Worm (Caenorhabditis elegans) whole organism, early embryonic: ENCODE measurements around the gene sra-26.

ENCODE experiments used
- B0310.2 ChIP-seq: sonication (generic microtip); optimal IDR thresholded peaks from 2 replicates; lab custom pipeline; 2016; ENCODE audit warnings: mild to moderate bottlenecking, missing genetic modification characterization, missing compliant biosample characterization
- F13C5.2 ChIP-seq: sonication (generic microtip); optimal IDR thresholded peaks from 2 replicates; lab custom pipeline; 2017; ENCODE audit warnings: mild to moderate bottlenecking, missing genetic modification characterization, inconsistent platforms, missing compliant biosample characterization
- aly-1 ChIP-seq: sonication (generic microtip); optimal IDR thresholded peaks from 2 replicates; lab custom pipeline; 2016; ENCODE audit warnings: missing genetic modification characterization, missing compliant biosample characterization
- ama-1 ChIP-seq: fragments of 150-350 bp; optimal IDR thresholded peaks from 2 replicates; lab custom pipeline; 2014
- ceh-13 ChIP-seq: fragments of 200-800 bp; sonication (Bioruptor generic); optimal IDR thresholded peaks from 2 replicates; lab custom pipeline; 2018; ENCODE audit warnings: mild to moderate bottlenecking, missing genetic modification characterization, missing compliant biosample characterization
- ceh-36 ChIP-seq: sonication (generic microtip); optimal IDR thresholded peaks from 2 replicates; lab custom pipeline; 2016; ENCODE audit warnings: missing genetic modification characterization, inconsistent platforms, missing compliant biosample characterization
- ets-7 ChIP-seq: sonication (generic microtip); optimal IDR thresholded peaks from 2 replicates; lab custom pipeline; 2016; ENCODE audit warnings: missing genotype, missing genetic modification characterization, missing compliant biosample characterization
- flt-1 ChIP-seq: fragments of 200-800 bp; sonication (Bioruptor generic); IDR thresholded peaks from 2 replicates; pipeline ENCODE4 v1.3.6; 2022; ENCODE audit warnings: missing genetic modification characterization, missing compliant biosample characterization
- hmbx-1 ChIP-seq: sonication (generic microtip); optimal IDR thresholded peaks from 2 replicates; lab custom pipeline; 2016; ENCODE audit warnings: mild to moderate bottlenecking, missing genetic modification characterization, missing compliant biosample characterization
- hmg-4 ChIP-seq: fragments of 200-800 bp; sonication (Bioruptor generic); optimal IDR thresholded peaks from 2 replicates; lab custom pipeline; 2018; ENCODE audit warnings: mild to moderate bottlenecking, missing genetic modification characterization, missing compliant biosample characterization
- hnd-1 ChIP-seq: sonication (generic microtip); optimal IDR thresholded peaks from 2 replicates; lab custom pipeline; 2016; ENCODE audit warnings: missing genetic modification characterization, missing compliant biosample characterization
- pes-1 ChIP-seq: fragments of 200-800 bp; sonication (Bioruptor generic); IDR thresholded peaks from 2 replicates; pipeline ENCODE4 v1.3.6; 2022; ENCODE audit warnings: missing genetic modification reagents, missing genetic modification characterization, missing compliant biosample characterization
- scrt-1 ChIP-seq: fragments of 200-800 bp; sonication (Bioruptor generic); IDR thresholded peaks from 2 replicates; pipeline ENCODE4 v1.3.6; 2022; ENCODE audit warnings: missing genetic modification characterization, missing compliant biosample characterization
- sea-1 ChIP-seq: fragments of 200-800 bp; sonication (Bioruptor generic); conservative IDR thresholded peaks from 2 replicates; pipeline ENCODE4 v1.3.6; 2022; ENCODE audit warnings: missing genetic modification characterization, missing compliant biosample characterization
- tbx-11 ChIP-seq: fragments of 200-800 bp; sonication (Bioruptor generic); IDR thresholded peaks from 2 replicates; pipeline ENCODE4 v1.3.6; 2022; ENCODE audit warnings: missing genetic modification characterization, missing compliant biosample characterization
- tbx-37 ChIP-seq: fragments of 200-800 bp; sonication (Bioruptor generic); conservative IDR thresholded peaks from 2 replicates; pipeline ENCODE4 v1.3.6; 2022; ENCODE audit warnings: missing genetic modification reagents, missing genetic modification characterization, missing compliant biosample characterization
- tra-4 ChIP-seq: sonication (generic microtip); optimal IDR thresholded peaks from 2 replicates; lab custom pipeline; 2017; ENCODE audit warnings: missing genetic modification characterization, missing compliant biosample characterization

Gene sra-26

ce11 chrII:6661211-6661610 lies 9.6 kb upstream of the sra-26 start, which contains the start of gene T19D12.2:
Gene T19D12.2, plus strand, starts transcription at chrII:6661335.
- TF ChIP-seq hnd-1 (tag; lab: Kevin White, UChicago) (no peak), aly-1 (tag; lab: Kevin White, UChicago) (no peak), tbx-37 (GFP tag; lab: Robert Waterston, UW) (no peak), tra-4 (tag; lab: Kevin White, UChicago) (no peak), hmbx-1 (tag; lab: Kevin White, UChicago) (no peak), pes-1 (no peak), hmg-4 (GFP tag; lab: Kevin White, UChicago) (no peak), B0310.2 (tag; lab: Kevin White, UChicago) (no peak), ceh-13 (GFP tag; lab: Kevin White, UChicago) (no peak), ets-7 (tag; lab: Kevin White, UChicago) (no peak)

ce11 chrII:6658766-6659165 lies 7.1 kb upstream of the sra-26 start, which contains the start of gene T19D12.10:
Gene T19D12.10, minus strand, starts transcription at chrII:6658866.
- TF ChIP-seq pes-1 (no peak), tbx-11 (GFP tag; lab: Robert Waterston, UW) (no peak), tbx-37 (GFP tag; lab: Robert Waterston, UW) (no peak), sea-1 (GFP tag; lab: Robert Waterston, UW) (no peak), F13C5.2 (no peak), ets-7 (tag; lab: Kevin White, UChicago) (no peak), scrt-1 (no peak), flt-1 (no peak), aly-1 (tag; lab: Kevin White, UChicago) (no peak), hmbx-1 (tag; lab: Kevin White, UChicago) (no peak), ceh-13 (GFP tag; lab: Kevin White, UChicago) (no peak), B0310.2 (tag; lab: Kevin White, UChicago) (no peak), ama-1 (no peak), hnd-1 (tag; lab: Kevin White, UChicago) (no peak), tra-4 (tag; lab: Kevin White, UChicago) (no peak), hmg-4 (GFP tag; lab: Kevin White, UChicago) (no peak), ceh-36 (tag; lab: Kevin White, UChicago) (no peak)

DNA sequence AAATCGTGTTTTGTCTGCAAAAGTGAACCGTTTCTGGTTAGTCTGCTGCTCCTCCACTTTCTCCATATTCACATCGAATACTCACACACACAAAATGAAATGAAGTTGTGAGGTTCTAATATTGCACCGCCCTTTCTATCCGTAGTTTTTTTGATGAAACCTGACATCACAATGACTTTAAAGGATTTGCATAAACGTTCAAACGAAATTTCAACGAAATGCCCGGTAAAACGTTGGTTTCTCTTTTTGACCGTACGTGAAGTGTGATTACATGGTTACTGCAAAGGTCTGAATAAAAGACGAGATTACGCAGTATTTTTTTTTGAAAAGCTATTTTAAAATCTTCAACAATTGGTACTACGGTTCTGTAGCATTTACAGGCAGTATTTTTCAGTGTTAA lies 2.7 kb upstream of the sra-26 start, which contains the start of gene T19D12.9:
Gene T19D12.9, minus strand, starts transcription at position 101 of the 400 bp plus-strand sequence.
- no peak for TF ChIP-seq hmbx-1 (tag; lab: Kevin White, UChicago)
- no peak for TF ChIP-seq scrt-1
- TF ChIP-seq F13C5.2 = no peak
- no peak for TF ChIP-seq tbx-37 (GFP tag; lab: Robert Waterston, UW)

DNA sequence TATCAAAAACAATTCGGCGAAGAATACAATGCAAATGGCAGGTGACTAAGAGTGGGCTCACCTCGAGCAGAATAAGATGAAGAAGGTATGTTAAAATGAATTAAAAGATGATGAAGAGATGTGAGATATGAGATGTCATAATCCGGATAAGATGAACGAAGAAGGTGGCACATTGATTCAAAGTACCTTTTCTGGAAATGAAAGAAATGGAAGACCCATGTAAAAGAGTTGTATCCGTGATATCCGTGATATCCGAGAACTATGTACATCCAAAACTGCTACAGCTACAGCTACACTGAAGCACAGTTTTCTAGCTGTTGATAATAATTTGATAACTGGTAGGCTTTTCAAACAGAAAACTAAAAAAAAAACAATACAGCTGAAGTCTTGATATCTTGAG lies 2.6 kb downstream of the sra-26 start, which contains the start of gene oig-8:
Gene oig-8, minus strand, starts transcription at position 101 of the 400 bp plus-strand sequence.
- no peak for TF ChIP-seq ama-1
- no peak for TF ChIP-seq ceh-13 (GFP tag; lab: Kevin White, UChicago)
- TF ChIP-seq ets-7 (tag; lab: Kevin White, UChicago) = no peak
- TF ChIP-seq hnd-1 (tag; lab: Kevin White, UChicago) = no peak
- TF ChIP-seq pes-1 = no peak
- no peak for TF ChIP-seq hmbx-1 (tag; lab: Kevin White, UChicago)
- TF ChIP-seq sea-1 (GFP tag; lab: Robert Waterston, UW) = no peak
- TF ChIP-seq scrt-1 = no peak
- TF ChIP-seq aly-1 (tag; lab: Kevin White, UChicago) = no peak
- TF ChIP-seq tra-4 (tag; lab: Kevin White, UChicago) = no peak
- no peak for TF ChIP-seq B0310.2 (tag; lab: Kevin White, UChicago)
- TF ChIP-seq F13C5.2 = no peak
- TF ChIP-seq flt-1 = no peak
- no peak for TF ChIP-seq tbx-37 (GFP tag; lab: Robert Waterston, UW)
- no peak for TF ChIP-seq tbx-11 (GFP tag; lab: Robert Waterston, UW)

ce11 chrII:6646903-6647302 lies 4.7 kb downstream of the sra-26 start:
- no peak for TF ChIP-seq ets-7 (tag; lab: Kevin White, UChicago)
- TF ChIP-seq ceh-13 (GFP tag; lab: Kevin White, UChicago) = no peak
- no peak for TF ChIP-seq tra-4 (tag; lab: Kevin White, UChicago)
- no peak for TF ChIP-seq aly-1 (tag; lab: Kevin White, UChicago)
- no peak for TF ChIP-seq tbx-11 (GFP tag; lab: Robert Waterston, UW)
- no peak for TF ChIP-seq sea-1 (GFP tag; lab: Robert Waterston, UW)
- no peak for TF ChIP-seq pes-1
- no peak for TF ChIP-seq hnd-1 (tag; lab: Kevin White, UChicago)
- TF ChIP-seq B0310.2 (tag; lab: Kevin White, UChicago) = no peak
- TF ChIP-seq hmbx-1 (tag; lab: Kevin White, UChicago) = no peak
- no peak for TF ChIP-seq tbx-37 (GFP tag; lab: Robert Waterston, UW)
- no peak for TF ChIP-seq ama-1
- no peak for TF ChIP-seq scrt-1
- no peak for TF ChIP-seq ceh-36 (tag; lab: Kevin White, UChicago)

DNA sequence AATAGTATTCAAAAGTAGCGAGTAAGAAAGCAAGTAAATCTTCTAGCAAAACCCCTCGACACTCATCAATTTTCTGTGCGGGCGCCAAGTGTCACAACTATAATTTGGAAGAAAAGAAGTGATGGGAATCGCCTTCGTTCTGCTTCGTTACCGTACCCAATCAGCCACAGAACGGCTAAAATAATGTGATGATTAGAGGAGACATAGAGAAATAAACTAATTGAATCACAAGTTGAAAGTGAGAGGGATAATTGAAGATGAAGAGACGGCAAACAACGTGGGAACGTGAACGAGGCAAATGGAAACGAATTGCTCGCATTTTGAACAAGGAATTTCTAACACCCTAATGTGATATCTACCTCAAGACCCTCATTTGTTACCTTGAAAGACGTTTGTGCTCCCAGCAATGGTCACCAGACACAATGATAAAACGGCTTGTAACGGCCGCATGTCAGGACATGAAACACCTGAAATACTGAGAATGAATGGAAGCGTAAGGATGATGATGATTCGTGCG lies 8.9 kb downstream of the sra-26 start, which contains the start of gene T19D12.6:
Gene T19D12.6, minus strand, starts transcription at position 467 of the 517 bp plus-strand sequence.
- TF ChIP-seq ceh-13 (GFP tag; lab: Kevin White, UChicago) (no peak), hmbx-1 (tag; lab: Kevin White, UChicago) (no peak), tra-4 (tag; lab: Kevin White, UChicago) (no peak), ets-7 (tag; lab: Kevin White, UChicago) (no peak), B0310.2 (tag; lab: Kevin White, UChicago) (no peak), ama-1 (no peak), tbx-37 (GFP tag; lab: Robert Waterston, UW) (no peak), tbx-11 (GFP tag; lab: Robert Waterston, UW) (no peak), hmg-4 (GFP tag; lab: Kevin White, UChicago) (no peak), sea-1 (GFP tag; lab: Robert Waterston, UW) (no peak), hnd-1 (tag; lab: Kevin White, UChicago) (no peak), F13C5.2 (no peak), ceh-36 (tag; lab: Kevin White, UChicago) (no peak), scrt-1 (no peak), aly-1 (tag; lab: Kevin White, UChicago) (no peak), pes-1 (no peak), flt-1 (no peak)

ce11 chrII:6642180-6642579 lies 9.4 kb downstream of the sra-26 start:
- no peak for TF ChIP-seq aly-1 (tag; lab: Kevin White, UChicago)
- TF ChIP-seq scrt-1 = no peak
- no peak for TF ChIP-seq ets-7 (tag; lab: Kevin White, UChicago)
- TF ChIP-seq ama-1 = no peak
- TF ChIP-seq F13C5.2 = no peak
- TF ChIP-seq tbx-11 (GFP tag; lab: Robert Waterston, UW) = no peak
- no peak for TF ChIP-seq pes-1
- TF ChIP-seq flt-1 = no peak
- TF ChIP-seq sea-1 (GFP tag; lab: Robert Waterston, UW) = no peak
- no peak for TF ChIP-seq tbx-37 (GFP tag; lab: Robert Waterston, UW)
- no peak for TF ChIP-seq ceh-36 (tag; lab: Kevin White, UChicago)
- TF ChIP-seq hmbx-1 (tag; lab: Kevin White, UChicago) = no peak
- TF ChIP-seq hmg-4 (GFP tag; lab: Kevin White, UChicago) = no peak
- TF ChIP-seq ceh-13 (GFP tag; lab: Kevin White, UChicago) = no peak
- TF ChIP-seq tra-4 (tag; lab: Kevin White, UChicago) = no peak
- TF ChIP-seq hnd-1 (tag; lab: Kevin White, UChicago) = no peak
- no peak for TF ChIP-seq B0310.2 (tag; lab: Kevin White, UChicago)
